Fruit fly (Drosophila melanogaster) whole organism, wandering third instar larva: ENCODE measurements around the gene org-1.

Experiments
- Abd-B ChIP-seq: fragments of >200 bp; optimal IDR thresholded peaks from 2 replicates; lab custom pipeline; 2017; ENCODE audit warnings: missing biosample characterization, missing genetic modification characterization
- CG9705 ChIP-seq: fragments of 200-800 bp; sonication (Bioruptor generic); optimal IDR thresholded peaks from 2 replicates; lab custom pipeline; 2018; ENCODE audit warnings: missing biosample characterization, mild to moderate bottlenecking, missing genetic modification characterization
- Dif ChIP-seq: fragments of 200-275, 200-300 bp; sonication (Bioruptor generic); optimal IDR thresholded peaks from 2 replicates; lab custom pipeline; 2018; ENCODE audit warnings: missing biosample characterization, missing genetic modification characterization; ENCODE audit not compliant: partially characterized antibody
- GATAd ChIP-seq: sonication (Bioruptor generic); optimal IDR thresholded peaks from 2 replicates; lab custom pipeline; 2016; ENCODE audit warnings: missing biosample characterization, missing genetic modification characterization
- HLH106 ChIP-seq: fragments of 200-800 bp; optimal IDR thresholded peaks from 3 replicates; lab custom pipeline; 2019; ENCODE audit warnings: missing biosample characterization, mild to moderate bottlenecking, missing genetic modification characterization, moderate library complexity
- Mio ChIP-seq: sonication (Bioruptor generic); optimal IDR thresholded peaks from 2 replicates; lab custom pipeline; 2016; ENCODE audit warnings: missing biosample characterization, missing genetic modification characterization
- Myc ChIP-seq: fragments of >200 bp; optimal IDR thresholded peaks from 2 replicates; lab custom pipeline; 2017
- OdsH ChIP-seq: fragments of 200-800 bp; sonication (Bioruptor generic); optimal IDR thresholded peaks from 2 replicates; lab custom pipeline; 2016; ENCODE audit warnings: missing biosample characterization, mild to moderate bottlenecking, missing genetic modification characterization
- Rel ChIP-seq, 2 experiments: fragments of 200-800 bp; sonication (Bioruptor generic) in 1 of 2; optimal IDR thresholded peaks; 2 replicates in 1 of 2; 3 replicates in 1 of 2; lab custom pipeline; 2016 to 2019; ENCODE audit warnings: mild to moderate bottlenecking in 2 of 2, missing biosample characterization in 2 of 2, missing genetic modification characterization in 2 of 2, moderate library complexity in 1 of 2
- dl ChIP-seq, 2 experiments: fragments of 175-275, 200-275 bp in 1 of 2; fragments of 200-275 bp in 1 of 2; sonication (Bioruptor generic); optimal IDR thresholded peaks; lab custom pipeline; 2018; ENCODE audit warnings: mild to moderate bottlenecking in 2 of 2, missing biosample characterization in 2 of 2, missing genetic modification characterization in 2 of 2, moderate library complexity in 2 of 2; ENCODE audit not compliant: partially characterized antibody in 2 of 2, insufficient read depth in 1 of 2
- pan ChIP-seq: fragments of >200 bp; optimal IDR thresholded peaks from 2 replicates; lab custom pipeline; 2017
- psq ChIP-seq: fragments of 200-800 bp; sonication (Bioruptor generic); optimal IDR thresholded peaks from 3 replicates; lab custom pipeline; 2017; ENCODE audit warnings: missing biosample characterization, mild to moderate bottlenecking, missing genetic modification characterization, moderate library complexity
- rgr ChIP-seq: fragments of 200-800 bp; sonication (Bioruptor generic); optimal IDR thresholded peaks from 3 replicates; lab custom pipeline; 2016; ENCODE audit warnings: missing biosample characterization, mild to moderate bottlenecking, missing genetic modification characterization
- usp ChIP-seq: fragments of >200 bp; optimal IDR thresholded peaks from 2 replicates; lab custom pipeline; 2017; ENCODE audit warnings: missing biosample characterization, missing genetic modification characterization

dm6 chrX:8457532-8457931, 2.7 kb upstream of the org-1 start, which contains the start of gene CG32713:
- TF ChIP-seq Rel (GFP tag; optimal IDR thresholded peaks at IDR 0.05; lab: Kevin White, UChicago) (no peak), Rel (tag; optimal IDR thresholded peaks at IDR 0.05; lab: Kevin White, UChicago) (no peak), rgr (GFP tag; lab: Kevin White, UChicago) (no peak), Dif (GFP tag; lab: Kevin White, UChicago) (no peak), pan (no peak), HLH106 (tag; lab: Kevin White, UChicago) (no peak), CG9705 (GFP tag; lab: Kevin White, UChicago) (no peak), OdsH (GFP tag; lab: Kevin White, UChicago) (no peak), psq (GFP tag; lab: Kevin White, UChicago) (no peak), dl (GFP tag; optimal IDR thresholded peaks at IDR 0.05; lab: Kevin White, UChicago; ENCODE audit: insufficient read depth in 1 of 2, partially characterized antibody in 2 of 2) (no peak), Abd-B (GFP tag; lab: Kevin White, UChicago) (no peak), GATAd (GFP tag; lab: Kevin White, UChicago) (no peak), usp (GFP tag; lab: Kevin White, UChicago) (no peak), Mio (GFP tag; lab: Kevin White, UChicago) (no peak), Myc (lab: Kevin White, UChicago) (no peak)
